Worm (Caenorhabditis elegans) whole organism, midembryonic: Measurements from ENCODE around the gene C06C3.3.

ENCODE experiments used
- T22C8.4 ChIP-seq: fragments of 200-800 bp; sonication (Bioruptor generic); IDR thresholded peaks from 2 replicates; pipeline ENCODE4 v1.3.6; 2022; ENCODE audit warnings: missing genetic modification characterization, missing compliant biosample characterization
- cog-1 ChIP-seq: sonication (generic microtip); optimal IDR thresholded peaks from 2 replicates; lab custom pipeline; 2016; ENCODE audit warnings: missing genetic modification characterization, missing compliant biosample characterization
- flt-1 ChIP-seq: fragments of 200-800 bp; sonication (Bioruptor generic); IDR thresholded peaks from 2 replicates; pipeline ENCODE4 v1.3.6; 2022; ENCODE audit warnings: missing genetic modification characterization, missing compliant biosample characterization
- med-1 ChIP-seq: sonication (generic microtip); optimal IDR thresholded peaks from 2 replicates; lab custom pipeline; 2017; ENCODE audit warnings: missing genetic modification characterization, mild to moderate bottlenecking, missing compliant biosample characterization, antibody characterized with exemption, missing genetic modification reagents; ENCODE audit not compliant: insufficient read depth
- tab-1 ChIP-seq: fragments of 200-800 bp; sonication (Bioruptor generic); IDR thresholded peaks from 2 replicates; pipeline ENCODE4 v1.3.6; 2022; ENCODE audit warnings: missing genetic modification characterization, missing compliant biosample characterization

ce11 chrII:9379796-9380195 is 7.5 kb upstream of the C06C3.3 start, which contains the start of gene srh-48:
- TF ChIP-seq flt-1 (no peak), T22C8.4 (GFP tag; lab: Robert Waterston, UW) (no peak), cog-1 (tag; lab: Kevin White, UChicago) (no peak), med-1 (GFP tag; lab: Kevin White, UChicago) (no peak), tab-1 (GFP tag; lab: Robert Waterston, UW) (no peak)
